Worm (Caenorhabditis elegans): ENCODE results near the gene col-122.

col-122 gene

DNA sequence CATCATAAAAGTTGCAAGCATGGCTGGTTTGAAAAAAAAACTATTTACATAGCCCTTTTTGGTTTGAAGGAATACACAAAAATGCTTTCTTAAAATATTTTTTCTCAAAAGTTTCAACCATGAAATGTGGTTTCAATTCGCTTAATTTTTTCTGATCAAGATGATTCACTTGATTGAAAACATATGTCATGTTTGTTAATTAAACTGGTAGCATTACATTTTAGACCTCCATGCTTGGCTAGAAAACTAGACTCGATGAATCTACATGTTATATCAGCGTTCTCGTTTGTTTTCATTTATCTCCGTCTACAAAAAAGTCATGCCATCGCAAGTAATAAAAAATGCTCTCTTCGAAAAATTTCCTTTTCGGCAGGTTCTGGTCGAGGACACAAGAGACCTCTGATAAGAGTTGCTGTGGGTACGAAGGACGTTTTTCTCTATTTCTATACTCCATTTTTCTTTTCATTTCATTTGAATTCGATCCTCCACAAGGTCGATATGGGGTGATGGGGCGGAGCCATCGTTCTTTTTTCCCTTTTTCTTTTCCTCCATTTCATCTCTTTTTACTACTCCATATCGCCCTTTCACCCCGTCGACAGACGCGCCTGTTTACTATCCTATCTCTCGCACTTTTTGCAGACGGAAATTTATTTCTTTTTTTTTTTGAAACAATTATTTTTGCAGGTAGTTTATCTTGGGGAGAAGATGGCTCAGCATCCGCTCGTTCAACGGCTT, 37.3 kb upstream of the col-122 start, which contains the start of gene elo-1:
Gene elo-1, plus strand, starts transcription at position 685 of the 735 bp plus-strand sequence.
- no peak for TF ChIP-seq unc-86 (tag; optimal IDR thresholded peaks at IDR 0.05)
- TF ChIP-seq sptf-1 (tag; optimal IDR thresholded peaks at IDR 0.05), result no peak
- TF ChIP-seq ceh-88 (GFP tag; IDR thresholded peaks at IDR 0.05), result no peak
- no peak for TF ChIP-seq nhr-28 (tag; optimal IDR thresholded peaks at IDR 0.05)
- peak; percentile 81 for TF ChIP-seq nhr-20 (tag; optimal IDR thresholded peaks at IDR 0.05)
- TF ChIP-seq unc-62 (GFP tag; optimal IDR thresholded peaks at IDR 0.05), result no peak
- TF ChIP-seq aly-2 (tag; optimal IDR thresholded peaks at IDR 0.05), result no peak
- TF ChIP-seq mdl-1 (tag; optimal IDR thresholded peaks at IDR 0.05), result peak in 1 of 2 experiments; percentile 18
- peak; percentile 98 for TF ChIP-seq blmp-1 (tag; optimal IDR thresholded peaks at IDR 0.05)
- peak; percentile 22 to 30 for TF ChIP-seq lsy-2 (tag; optimal IDR thresholded peaks at IDR 0.05)
- TF ChIP-seq nhr-237 (tag; optimal IDR thresholded peaks at IDR 0.05), result no peak
- TF ChIP-seq sup-37 (GFP tag; optimal IDR thresholded peaks at IDR 0.05), result no peak
- TF ChIP-seq lin-15B (tag; optimal IDR thresholded peaks at IDR 0.05), result no peak
- TF ChIP-seq ceh-82 (tag; optimal IDR thresholded peaks at IDR 0.05), result peak in 1 of 3 experiments; percentile 23
- TF ChIP-seq lin-35 (GFP tag; optimal IDR thresholded peaks at IDR 0.05), result peak in 1 of 2 experiments; percentile 40
- peak in 1 of 2 experiments; percentile 31 for TF ChIP-seq egl-27 (tag; optimal IDR thresholded peaks at IDR 0.05)
- peak; percentile 2 to 44 (median 14) for TF ChIP-seq dpl-1 (GFP tag; optimal IDR thresholded peaks at IDR 0.05)
- peak; percentile 76 for TF ChIP-seq nhr-71 (tag; optimal IDR thresholded peaks at IDR 0.05)
- no peak for TF ChIP-seq fkh-8 (tag; optimal IDR thresholded peaks at IDR 0.05)
- peak; percentile 84 for TF ChIP-seq lin-14 (GFP tag; optimal IDR thresholded peaks at IDR 0.05)
- peak; percentile 5 for TF ChIP-seq tbx-2 (tag; optimal IDR thresholded peaks at IDR 0.05)
- peak; percentile 6 for TF ChIP-seq jun-1 (tag; optimal IDR thresholded peaks at IDR 0.05)
- TF ChIP-seq hlh-17 (GFP tag; optimal IDR thresholded peaks at IDR 0.05; ENCODE audit: borderline replicate concordance), result no peak
- TF ChIP-seq snu-23 (GFP tag; optimal IDR thresholded peaks at IDR 0.05), result peak; percentile 71
- no peak for TF ChIP-seq ztf-4 (tag; optimal IDR thresholded peaks at IDR 0.05)
- TF ChIP-seq xbp-1 (tag; optimal IDR thresholded peaks at IDR 0.05), result peak; percentile 21
- no peak for TF ChIP-seq fkh-10 (GFP tag; optimal IDR thresholded peaks at IDR 0.05)
- TF ChIP-seq mab-9 (GFP tag; IDR thresholded peaks at IDR 0.05), result no peak
- TF ChIP-seq unc-30 (tag; optimal IDR thresholded peaks at IDR 0.05), result no peak
- TF ChIP-seq nhr-11 (tag; optimal IDR thresholded peaks at IDR 0.05), result no peak
- TF ChIP-seq mef-2 (tag; optimal IDR thresholded peaks at IDR 0.05), result no peak
- no peak for TF ChIP-seq lin-13 (GFP tag; optimal IDR thresholded peaks at IDR 0.05)
- TF ChIP-seq fkh-4 (tag; optimal IDR thresholded peaks at IDR 0.05; ENCODE audit: borderline replicate concordance), result peak; percentile 89
- no peak for TF ChIP-seq zip-4 (GFP tag; optimal IDR thresholded peaks at IDR 0.05)
- no peak for TF ChIP-seq ceh-90 (tag; optimal IDR thresholded peaks at IDR 0.05)
- TF ChIP-seq C16A3.4 (tag; optimal IDR thresholded peaks at IDR 0.05), result peak; percentile 6
- no peak for TF ChIP-seq C04F5.9 (tag; optimal IDR thresholded peaks at IDR 0.05)
- no peak for TF ChIP-seq hpl-2 (GFP tag; optimal IDR thresholded peaks at IDR 0.05)
- TF ChIP-seq nhr-76 (tag; optimal IDR thresholded peaks at IDR 0.05), result no peak
- TF ChIP-seq egl-13 (tag; optimal IDR thresholded peaks at IDR 0.05), result no peak
- TF ChIP-seq ets-5 (GFP tag; IDR thresholded peaks at IDR 0.05), result no peak
- TF ChIP-seq efl-1 (optimal IDR thresholded peaks at IDR 0.05), result peak; percentile 26 to 29
- peak; percentile 30 to 92 for TF ChIP-seq efl-1 (GFP tag; optimal IDR thresholded peaks at IDR 0.05 in 1 of 2)
- peak; percentile 91 for TF ChIP-seq nhr-85 (tag)
- no peak for TF ChIP-seq ztf-11 (tag; optimal IDR thresholded peaks at IDR 0.05)
- TF ChIP-seq elt-2 (tag; optimal IDR thresholded peaks at IDR 0.05), result peak; percentile 75
- TF ChIP-seq dsc-1 (tag; optimal IDR thresholded peaks at IDR 0.05), result peak; percentile 93
- TF ChIP-seq skn-1 (tag; optimal IDR thresholded peaks at IDR 0.05), result no peak
- TF ChIP-seq ceh-8 (GFP tag; optimal IDR thresholded peaks at IDR 0.05), result no peak
- TF ChIP-seq mep-1 (tag; optimal IDR thresholded peaks at IDR 0.05), result peak; percentile 68
- no peak for TF ChIP-seq pax-3 (tag; optimal IDR thresholded peaks at IDR 0.05)
- TF ChIP-seq nhr-84 (tag; optimal IDR thresholded peaks at IDR 0.05), result no peak

Measured in whole organism, L1 larva.